Fruit fly (Drosophila melanogaster): Measurements from ENCODE around the gene PGRP-SB1.

PGRP-SB1 gene

dm6 chr3L:16743906-16744704, 16.3 kb upstream of the PGRP-SB1 start (continued):
- TF ChIP-seq B-H1 (GFP tag; IDR thresholded peaks at IDR 0.05) = no peak
- no peak for TF ChIP-seq Bteb2 (GFP tag; optimal IDR thresholded peaks at IDR 0.05)
- TF ChIP-seq CG17328 (GFP tag; IDR thresholded peaks at IDR 0.05) = peak; percentile 31; the same call in 1 of the 2 replicates
- TF ChIP-seq TFAM (GFP tag; optimal IDR thresholded peaks at IDR 0.05) = no peak
- no peak for TF ChIP-seq tin (GFP tag; optimal IDR thresholded peaks at IDR 0.05)
- TF ChIP-seq CG33557 (GFP tag; optimal IDR thresholded peaks at IDR 0.05) = peak; percentile 13
- TF ChIP-seq CG4707 (GFP tag; optimal IDR thresholded peaks at IDR 0.05) = no peak
- TF ChIP-seq Spps (tag; optimal IDR thresholded peaks at IDR 0.05) = peak; percentile 32
- no peak for TF ChIP-seq zf30C (GFP tag; optimal IDR thresholded peaks at IDR 0.05)
- TF ChIP-seq trem (tag; optimal IDR thresholded peaks at IDR 0.05) = peak; percentile 42
- no peak for TF ChIP-seq fd3F (GFP tag; optimal IDR thresholded peaks at IDR 0.05)
- no peak for TF ChIP-seq Hr3 (GFP tag; optimal IDR thresholded peaks at IDR 0.05)
- no peak for TF ChIP-seq CG10147 (GFP tag; optimal IDR thresholded peaks at IDR 0.05)
- TF ChIP-seq vnd (GFP tag; IDR thresholded peaks at IDR 0.05; ENCODE audit: partially characterized antibody) = no peak
- TF ChIP-seq lmd (GFP tag; IDR thresholded peaks at IDR 0.05) = no peak
- no peak for TF ChIP-seq CG34224 (GFP tag; IDR thresholded peaks at IDR 0.05; ENCODE audit: partially characterized antibody)
- no peak for TF ChIP-seq CG8281 (tag; optimal IDR thresholded peaks at IDR 0.05)
- no peak for TF ChIP-seq Fer2 (tag; optimal IDR thresholded peaks at IDR 0.05)
- no peak for TF ChIP-seq ci (GFP tag; IDR thresholded peaks at IDR 0.05)

DNA sequence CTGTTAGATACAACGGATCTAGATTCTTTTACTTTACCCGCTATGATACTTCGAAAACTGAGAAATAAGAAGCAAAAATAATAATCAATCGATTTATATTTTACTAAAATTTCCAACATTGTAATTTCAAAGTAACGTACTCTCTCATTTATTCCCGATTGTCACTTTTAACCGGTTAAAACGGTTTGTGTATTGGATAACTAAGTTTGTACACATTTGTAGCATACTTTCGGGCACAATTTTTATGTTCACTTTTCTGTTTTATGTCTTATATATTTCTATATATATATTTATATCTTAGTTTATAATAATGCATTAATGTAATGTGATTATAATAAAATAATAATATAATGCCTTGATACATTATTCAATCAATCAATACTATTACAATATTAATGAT, 13.9 kb upstream of the PGRP-SB1 start:
- TF ChIP-seq stwl (tag; optimal IDR thresholded peaks at IDR 0.05) (peak; percentile 41), pita (GFP tag; optimal IDR thresholded peaks at IDR 0.05) (peak; percentile 51), CTCF (GFP tag; optimal IDR thresholded peaks at IDR 0.05) (peak; percentile 54), Bdp1 (GFP tag; optimal IDR thresholded peaks at IDR 0.05) (no peak)

dm6 chr3L:16733246-16733645, 5.5 kb upstream of the PGRP-SB1 start, which contains the start of gene CG9701:
TSS of gene CG9701 (plus strand) at chr3L:16733546.
- no peak for TF ChIP-seq sr (GFP tag; IDR thresholded peaks at IDR 0.05)
- TF ChIP-seq abd-A (tag; optimal IDR thresholded peaks at IDR 0.05) = no peak
- TF ChIP-seq hb (GFP tag; IDR thresholded peaks at IDR 0.05; ENCODE audit: partially characterized antibody) = no peak
- no peak for TF ChIP-seq CG11456 (GFP tag; IDR thresholded peaks at IDR 0.05)
- no peak for TF ChIP-seq nau (GFP tag; optimal IDR thresholded peaks at IDR 0.05)
- TF ChIP-seq fru (optimal IDR thresholded peaks at IDR 0.05) = no peak
- no peak for TF ChIP-seq Meics (GFP tag; optimal IDR thresholded peaks at IDR 0.05)
- TF ChIP-seq CG10431 (GFP tag; optimal IDR thresholded peaks at IDR 0.05) = no peak
- no peak for TF ChIP-seq bab2 (GFP tag; optimal IDR thresholded peaks at IDR 0.05)
- no peak for TF ChIP-seq pho (GFP tag; optimal IDR thresholded peaks at IDR 0.05)
- no peak for TF ChIP-seq Bdp1 (GFP tag; optimal IDR thresholded peaks at IDR 0.05)
- TF ChIP-seq caup (GFP tag; optimal IDR thresholded peaks at IDR 0.05; ENCODE audit: severe bottlenecking) = no peak

DNA sequence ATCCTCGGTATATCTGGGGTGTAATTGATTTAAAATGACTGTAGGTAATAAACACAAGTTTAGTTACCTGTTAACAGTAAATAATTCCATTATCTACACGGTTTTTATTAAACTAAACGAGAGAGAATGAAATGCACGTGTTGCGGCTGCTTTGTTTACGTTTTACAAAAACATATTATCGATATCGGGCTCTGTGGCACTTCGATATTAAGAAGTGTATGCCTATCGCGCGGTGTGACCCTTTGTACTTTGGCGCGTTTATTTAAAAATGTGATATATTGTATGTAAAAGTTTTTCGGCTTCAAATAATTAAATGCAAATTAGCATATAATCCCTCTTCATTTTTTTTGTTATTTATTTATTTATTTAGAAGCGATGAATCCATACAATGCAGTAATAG, 2.9 kb upstream of the PGRP-SB1 start, which contains the start of gene Dbp73D:
Dbp73D (minus strand) TSS at position 174 of the 400 bp plus-strand sequence.
- TF ChIP-seq CG32772 (GFP tag; IDR thresholded peaks at IDR 0.05) (no peak), CG17186 (GFP tag; optimal IDR thresholded peaks at IDR 0.05) (peak; percentile 32), ato (GFP tag; IDR thresholded peaks at IDR 0.05; ENCODE audit: partially characterized antibody) (peak; percentile 48), CG2116 (GFP tag; optimal IDR thresholded peaks at IDR 0.05) (peak; percentile 86), Optix (GFP tag; IDR thresholded peaks at IDR 0.05) (no peak), dm (GFP tag; optimal IDR thresholded peaks at IDR 0.05) (peak; percentile 94), pzg (GFP tag; optimal IDR thresholded peaks at IDR 0.05) (peak; percentile 66), fd102C (GFP tag; optimal IDR thresholded peaks at IDR 0.05) (no peak), CG16813 (GFP tag; IDR thresholded peaks at IDR 0.05; ENCODE audit: partially characterized antibody) (0 out of 3 replicates have a peak, but pooled peaks have one; percentile 26), Scr (GFP tag; IDR thresholded peaks at IDR 0.05; ENCODE audit: partially characterized antibody) (peak; percentile 62), HLH4C (GFP tag; IDR thresholded peaks at IDR 0.05; ENCODE audit: partially characterized antibody) (peak; percentile 76), CHES-1-like (GFP tag; optimal IDR thresholded peaks at IDR 0.05) (peak; percentile 35), unc-4 (GFP tag; IDR thresholded peaks at IDR 0.05; ENCODE audit: partially characterized antibody) (peak; percentile 60)

Measured in whole organism, embryonic.